Worm (Caenorhabditis elegans): Measurements from ENCODE around the gene attf-5.

DNA sequence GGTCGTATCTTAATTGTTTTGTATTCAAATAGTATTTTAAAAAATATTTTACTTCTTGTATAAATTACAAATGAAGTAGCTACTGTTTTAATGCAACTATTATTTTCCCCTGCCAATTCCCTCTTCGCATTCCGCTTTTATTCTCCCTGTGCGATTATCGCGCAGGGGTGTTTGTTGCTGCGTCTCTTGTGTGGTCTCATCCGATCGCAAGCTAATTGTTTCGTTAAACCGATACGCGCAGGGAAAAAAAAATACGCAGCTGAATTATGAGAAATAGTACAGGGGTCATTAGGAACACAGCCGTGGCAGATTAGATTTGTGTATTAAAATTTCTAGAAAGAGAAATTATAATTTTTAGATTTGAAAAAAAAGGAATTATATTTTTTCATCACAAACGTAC, 18.4 kb downstream of the attf-5 start:
- TF ChIP-seq lin-15B (tag; optimal IDR thresholded peaks at IDR 0.05) (peak; percentile 56), ztf-11 (tag; optimal IDR thresholded peaks at IDR 0.05) (peak; percentile 85 to 96), nhr-237 (tag; optimal IDR thresholded peaks at IDR 0.05) (peak; percentile 98), skn-1 (tag; optimal IDR thresholded peaks at IDR 0.05) (peak; percentile 100), fkh-10 (GFP tag; optimal IDR thresholded peaks at IDR 0.05) (peak; percentile 99), lin-14 (GFP tag; optimal IDR thresholded peaks at IDR 0.05) (peak; percentile 98), aly-2 (tag; optimal IDR thresholded peaks at IDR 0.05) (peak; percentile 93), fos-1 (tag; optimal IDR thresholded peaks at IDR 0.05) (peak; percentile 97), unc-62 (GFP tag; optimal IDR thresholded peaks at IDR 0.05) (no peak), ama-1 (optimal IDR thresholded peaks at IDR 0.05) (no peak), swsn-7 (tag; optimal IDR thresholded peaks at IDR 0.05) (peak; percentile 97), ces-1 (GFP tag; optimal IDR thresholded peaks at IDR 0.05) (peak; percentile 78)

All from whole organism, L1 larva.